Fruit fly (Drosophila melanogaster) whole organism, larva: ENCODE data around the gene Alp13.

Experiments used
- noc ChIP-seq: fragments of 200-800 bp; sonication (Bioruptor generic); optimal IDR thresholded peaks from 3 replicates; lab custom pipeline; 2019; ENCODE audit warnings: missing biosample characterization, mild to moderate bottlenecking, missing genetic modification characterization, moderate library complexity

The Alp13 gene

DNA sequence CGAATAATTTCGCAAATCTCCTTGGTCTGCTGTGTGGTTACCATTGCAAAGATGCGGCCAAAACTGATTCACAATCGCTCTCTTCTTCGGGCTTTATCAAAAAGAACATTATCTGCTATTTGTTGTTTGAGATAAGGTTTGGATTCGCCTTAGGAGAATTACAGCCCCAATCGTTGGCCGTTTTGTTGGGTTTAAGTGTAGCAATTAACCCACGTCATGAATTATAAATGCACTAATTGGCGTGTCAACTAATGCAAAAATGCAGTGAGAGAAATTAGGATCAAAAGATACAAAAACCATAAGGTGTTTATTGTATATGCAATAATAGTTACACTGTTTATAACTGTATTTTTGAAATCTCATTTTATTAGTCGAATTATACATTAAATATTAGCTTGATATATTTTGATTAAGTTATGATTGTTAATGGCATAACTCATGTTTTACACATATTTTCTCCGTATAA is at the start of gene Alp13:
TSS of gene Alp13 (minus strand) at position 51 of the 466 bp plus-strand sequence.
- no peak for TF ChIP-seq noc (tag; lab: Kevin White, UChicago)

DNA sequence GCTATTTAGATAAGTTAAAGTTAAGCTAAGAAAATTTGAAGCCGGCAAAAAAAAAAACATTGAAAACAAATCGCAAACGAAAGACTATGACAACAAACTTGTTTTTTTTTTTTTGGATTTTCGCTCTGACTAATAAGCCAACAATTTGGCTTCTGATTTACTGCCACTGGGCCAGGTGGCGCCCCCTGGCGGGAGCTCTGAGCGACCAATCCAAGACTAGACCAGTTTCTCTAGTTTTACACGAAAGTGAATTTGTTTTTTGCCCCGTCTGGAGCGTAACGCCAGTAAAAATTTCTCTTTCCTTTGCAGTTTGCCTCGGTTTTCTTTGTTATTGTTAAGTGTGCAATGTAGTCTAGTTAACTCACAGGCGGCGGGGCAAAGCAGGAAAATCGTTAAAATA is 49.6 kb upstream of the Alp13 start:
- TF ChIP-seq noc (tag; lab: Kevin White, UChicago): no peak

DNA sequence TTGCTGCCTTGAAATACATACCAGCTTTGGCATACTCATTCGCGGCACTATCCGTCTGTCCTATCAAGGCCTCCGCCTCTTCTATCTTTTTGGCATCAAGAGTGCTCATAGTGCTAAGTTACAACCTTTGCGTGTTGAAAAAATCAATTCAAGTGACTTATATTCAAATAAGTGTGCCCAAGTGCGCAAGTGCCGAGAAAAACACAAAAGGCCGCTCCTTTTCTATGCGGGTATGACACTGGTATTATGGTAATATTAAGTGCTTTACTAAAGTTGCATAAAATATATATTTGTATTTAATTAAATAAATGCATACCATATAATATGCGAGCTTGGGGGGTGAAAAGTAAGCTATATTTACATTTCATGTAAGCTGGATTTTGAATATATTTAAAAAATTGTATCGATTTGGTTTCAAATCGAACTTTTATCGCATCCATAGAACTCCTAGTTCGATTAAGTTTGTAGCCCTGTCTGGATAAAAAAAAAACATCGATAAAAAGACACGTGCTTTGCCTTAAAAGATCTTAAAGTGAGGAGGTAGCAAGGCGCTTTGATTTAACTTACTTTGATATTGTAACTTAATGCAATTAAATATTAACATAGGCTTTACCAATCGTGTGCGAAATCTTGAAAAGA is 46.2 kb upstream of the Alp13 start, which contains the start of the genes gammaSnap2 and ATPsynepsilonL:
TSS of gene gammaSnap2 (minus strand) at position 135 of the 639 bp plus-strand sequence.
TSS of gene ATPsynepsilonL (plus strand) at position 508 of the 639 bp plus-strand sequence.
- TF ChIP-seq noc (tag; lab: Kevin White, UChicago): no peak

DNA sequence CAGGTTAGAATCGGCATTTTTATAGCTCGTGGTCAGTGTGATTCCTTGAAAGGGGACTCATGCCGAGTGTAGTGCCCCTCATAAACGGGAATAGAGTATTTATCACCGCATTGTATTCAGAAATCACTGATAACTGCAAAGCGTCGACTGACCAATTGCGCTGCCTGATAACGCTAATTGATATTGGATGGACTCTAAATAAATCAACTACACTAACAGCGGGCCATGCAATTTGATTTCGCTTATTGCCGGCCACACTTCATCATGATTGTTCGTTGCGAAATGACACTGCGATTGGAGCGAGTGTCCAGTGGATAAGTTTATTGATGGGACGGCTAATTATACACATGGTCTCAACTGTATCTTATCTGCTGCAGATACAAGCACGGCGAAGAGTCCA is 44.4 kb upstream of the Alp13 start:
- TF ChIP-seq noc (tag; lab: Kevin White, UChicago): peak; percentile 87

dm6 chr3R:10115797-10116196 is 40.6 kb upstream of the Alp13 start:
- no peak for TF ChIP-seq noc (tag; lab: Kevin White, UChicago)

DNA sequence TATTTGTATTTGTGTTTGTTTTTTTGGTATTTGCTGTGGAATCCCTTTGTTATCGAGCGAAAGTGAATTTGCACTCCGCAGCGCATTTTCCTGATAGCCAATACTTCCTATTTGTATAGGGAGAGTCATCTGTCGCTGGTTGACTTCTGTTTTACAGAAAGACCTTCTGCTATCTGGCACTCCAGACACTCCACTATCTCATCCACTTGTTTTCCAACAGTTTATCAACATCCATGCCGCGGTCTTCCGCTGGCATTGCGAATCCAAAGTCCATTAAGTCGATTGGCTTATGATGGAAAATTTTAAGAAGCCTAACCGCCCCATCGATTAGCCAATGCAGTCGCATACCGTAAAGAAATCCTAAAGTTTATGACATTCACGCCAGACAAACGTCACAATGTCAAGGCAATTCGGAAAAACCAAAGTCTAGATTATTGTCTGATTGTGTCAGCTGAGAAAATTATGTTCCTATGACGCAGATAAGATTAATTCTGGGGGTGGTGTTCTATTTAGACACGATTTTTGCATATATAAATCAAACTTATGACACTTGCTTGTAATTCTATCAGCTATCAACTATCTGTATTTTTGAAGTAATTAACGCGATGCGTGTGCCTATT is 39.9 kb upstream of the Alp13 start:
- TF ChIP-seq noc (tag; lab: Kevin White, UChicago): peak; percentile 55

dm6 chr3R:10113746-10114145 is 38.6 kb upstream of the Alp13 start:
- no peak for TF ChIP-seq noc (tag; lab: Kevin White, UChicago)

DNA sequence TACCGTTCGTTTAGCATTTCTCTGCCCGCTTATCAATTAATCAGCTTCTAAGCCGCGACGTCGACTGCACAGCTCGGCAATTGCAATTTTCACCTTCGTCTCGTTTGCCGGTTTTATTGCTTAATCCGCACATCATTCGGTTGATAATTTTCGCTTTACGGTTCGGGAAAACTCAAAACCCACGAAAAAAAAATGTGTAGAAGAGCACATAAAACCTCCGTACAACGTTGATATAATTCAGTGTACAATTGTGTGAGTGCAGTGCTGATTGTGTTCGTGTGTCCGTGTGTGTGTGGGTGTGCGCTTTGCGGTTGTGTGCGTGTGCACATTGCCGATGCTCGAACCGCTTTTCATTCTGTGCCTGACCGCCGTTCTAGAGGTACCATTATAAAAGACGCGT is 37.0 kb upstream of the Alp13 start, which contains the start of gene CAH7:
TSS of gene CAH7 (plus strand) at position 43 of the 400 bp plus-strand sequence.
- TF ChIP-seq noc (tag; lab: Kevin White, UChicago): no peak

- no peak for TF ChIP-seq noc (tag; lab: Kevin White, UChicago)
Observed at dm6 chr3R:10111815-10112185, 36.6 kb upstream of the Alp13 start.

- TF ChIP-seq noc (tag; lab: Kevin White, UChicago): no peak
Observed at dm6 chr3R:10111150-10111814, 36.1 kb upstream of the Alp13 start.

DNA sequence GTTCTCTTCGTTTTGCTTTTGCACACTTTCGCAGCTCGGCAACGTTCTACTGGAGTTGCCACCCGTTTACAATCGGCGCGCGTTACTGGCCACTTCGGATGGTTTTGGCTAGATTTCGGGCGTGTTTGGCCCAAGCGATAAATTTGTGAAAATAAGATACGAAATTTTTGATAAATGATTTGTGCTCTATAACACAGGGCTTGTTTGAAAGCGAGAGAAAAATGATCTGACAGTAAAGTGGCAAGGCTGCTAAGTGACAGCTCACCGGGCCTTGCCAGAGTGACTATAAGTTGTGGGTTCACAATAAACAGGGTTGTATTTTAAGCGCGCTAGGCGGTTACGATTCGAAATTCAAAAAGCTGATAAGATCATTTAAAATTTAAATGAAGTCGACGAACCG is 34.8 kb upstream of the Alp13 start, which contains the start of gene Fmr1:
TSS of gene Fmr1 (minus strand) at position 184 of the 400 bp plus-strand sequence.
- no peak for TF ChIP-seq noc (tag; lab: Kevin White, UChicago)

DNA sequence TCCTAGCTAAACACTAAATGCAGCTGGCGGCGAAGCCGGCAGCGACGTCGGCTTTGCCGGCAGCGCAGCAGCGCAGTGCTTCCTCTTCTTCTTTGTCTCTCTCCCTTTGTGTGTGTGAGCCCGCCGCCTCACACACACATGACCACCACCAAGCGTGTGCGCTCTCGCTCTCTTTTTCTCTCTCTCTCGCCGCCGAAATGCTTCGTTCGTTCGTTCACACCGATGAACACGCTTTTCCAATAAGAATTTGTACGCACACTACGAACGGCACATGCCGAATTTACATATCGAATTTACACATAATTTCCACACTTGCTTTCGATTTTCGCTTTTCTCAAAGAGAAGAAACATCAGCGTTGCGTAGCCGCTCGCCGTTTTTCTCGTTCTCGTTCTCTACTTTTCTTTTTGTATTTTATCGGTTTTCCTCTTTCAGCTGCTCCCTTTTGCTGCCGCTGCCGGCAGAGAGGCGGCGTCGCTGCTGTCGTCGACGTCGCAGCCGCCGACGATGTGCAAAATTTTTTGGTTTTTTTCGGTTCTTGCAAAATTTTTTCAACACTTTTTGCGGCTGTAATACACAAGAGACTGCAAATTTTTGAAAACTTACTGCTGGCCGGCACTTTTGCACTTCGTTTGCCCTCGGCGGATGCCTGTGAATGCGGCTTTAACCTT is 34.2 kb upstream of the Alp13 start:
- no peak for TF ChIP-seq noc (tag; lab: Kevin White, UChicago)

- no peak for TF ChIP-seq noc (tag; lab: Kevin White, UChicago)
Observed at dm6 chr3R:10108289-10108928, 33.2 kb upstream of the Alp13 start.

dm6 chr3R:10106796-10107195 is 31.6 kb upstream of the Alp13 start:
- no peak for TF ChIP-seq noc (tag; lab: Kevin White, UChicago)

dm6 chr3R:10100498-10101196 is 25.5 kb upstream of the Alp13 start:
- TF ChIP-seq noc (tag; lab: Kevin White, UChicago): no peak
